Fruit fly (Drosophila melanogaster): ENCODE data around the gene CG15387.

CG15387 gene

dm6 chr2L:2198613-2199432 lies 27.3 kb downstream of the CG15387 start (continued):
- peak; percentile 84 for TF ChIP-seq CG17829 (tag; optimal IDR thresholded peaks at IDR 0.05)
- peak; percentile 9 for TF ChIP-seq MESR4 (GFP tag; optimal IDR thresholded peaks at IDR 0.05)
- TF ChIP-seq CG3163 (GFP tag; optimal IDR thresholded peaks at IDR 0.05) = peak; percentile 51
- TF ChIP-seq hth (optimal IDR thresholded peaks at IDR 0.05) = no peak
- TF ChIP-seq eve (GFP tag; optimal IDR thresholded peaks at IDR 0.05) = peak in 1 of 2 experiments; percentile 94
- TF ChIP-seq gce (GFP tag; IDR thresholded peaks at IDR 0.05) = no peak
- peak; percentile 76 for TF ChIP-seq CG6813 (GFP tag; optimal IDR thresholded peaks at IDR 0.05)
- no peak for TF ChIP-seq CG10959 (GFP tag; IDR thresholded peaks at IDR 0.05)
- peak; percentile 88 for TF ChIP-seq Antp (GFP tag; optimal IDR thresholded peaks at IDR 0.05)
- peak; percentile 60 for TF ChIP-seq CG31365 (tag; optimal IDR thresholded peaks at IDR 0.05)
- TF ChIP-seq CG12769 (tag; optimal IDR thresholded peaks at IDR 0.05) = peak; percentile 96
- peak; percentile 85 for TF ChIP-seq CG5245 (GFP tag; optimal IDR thresholded peaks at IDR 0.05)
- no peak for TF ChIP-seq ken (GFP tag; IDR thresholded peaks at IDR 0.05)
- peak; percentile 32 for TF ChIP-seq CG33557 (GFP tag; optimal IDR thresholded peaks at IDR 0.05)
- no peak for TF ChIP-seq CG4360 (GFP tag; IDR thresholded peaks at IDR 0.05)
- peak; percentile 76 for TF ChIP-seq CG6254 (GFP tag; optimal IDR thresholded peaks at IDR 0.05)
- peak; percentile 76; the same call in 1 of the 3 replicates for TF ChIP-seq CG7357 (GFP tag; IDR thresholded peaks at IDR 0.05)
- TF ChIP-seq MTF-1 (GFP tag; optimal IDR thresholded peaks at IDR 0.05; ENCODE audit: borderline replicate concordance) = peak; percentile 60
- no peak for TF ChIP-seq ato (GFP tag; IDR thresholded peaks at IDR 0.05; ENCODE audit: partially characterized antibody)
- no peak for TF ChIP-seq peb (GFP tag; IDR thresholded peaks at IDR 0.05)
- TF ChIP-seq Max (GFP tag; optimal IDR thresholded peaks at IDR 0.05) = peak; percentile 89
- peak; percentile 86 for TF ChIP-seq CG30431 (GFP tag; optimal IDR thresholded peaks at IDR 0.05)
- no peak for TF ChIP-seq CG3847 (GFP tag; IDR thresholded peaks at IDR 0.05)
- TF ChIP-seq ro (GFP tag; IDR thresholded peaks at IDR 0.05) = no peak
- peak; percentile 70 for TF ChIP-seq CG4707 (GFP tag; optimal IDR thresholded peaks at IDR 0.05)
- TF ChIP-seq CG7987 (GFP tag; optimal IDR thresholded peaks at IDR 0.05) = peak; percentile 31
- no peak for TF ChIP-seq Dbx (GFP tag; IDR thresholded peaks at IDR 0.05)
- no peak for TF ChIP-seq bowl (GFP tag; IDR thresholded peaks at IDR 0.05)
- TF ChIP-seq bcd (GFP tag; optimal IDR thresholded peaks at IDR 0.05) = peak; percentile 86
- TF ChIP-seq HHEX (GFP tag; optimal IDR thresholded peaks at IDR 0.05) = peak; percentile 82
- peak; percentile 78 for TF ChIP-seq Bteb2 (GFP tag; optimal IDR thresholded peaks at IDR 0.05)
- TF ChIP-seq CG8478 (optimal IDR thresholded peaks at IDR 0.05) = peak; percentile 78
- peak; percentile 82 for TF ChIP-seq Spps (tag; optimal IDR thresholded peaks at IDR 0.05)
- peak; percentile 43 for TF ChIP-seq odd (GFP tag; optimal IDR thresholded peaks at IDR 0.05)
- TF ChIP-seq p53 (GFP tag; optimal IDR thresholded peaks at IDR 0.05) = peak; percentile 20
- peak; percentile 57 for TF ChIP-seq Vsx1 (GFP tag; optimal IDR thresholded peaks at IDR 0.05)
- TF ChIP-seq Sox100B (GFP tag; optimal IDR thresholded peaks at IDR 0.05) = peak; percentile 86
- TF ChIP-seq disco-r (GFP tag; optimal IDR thresholded peaks at IDR 0.05) = peak; percentile 59
- no peak for TF ChIP-seq Xrp1 (GFP tag; IDR thresholded peaks at IDR 0.05)
- peak; percentile 74 for TF ChIP-seq tap (tag; optimal IDR thresholded peaks at IDR 0.05)
- no peak for TF ChIP-seq ara (GFP tag; IDR thresholded peaks at IDR 0.05)
- no peak for TF ChIP-seq vnd (GFP tag; IDR thresholded peaks at IDR 0.05; ENCODE audit: partially characterized antibody)
- TF ChIP-seq hkb (optimal IDR thresholded peaks at IDR 0.05) = no peak
- no peak for TF ChIP-seq hkb (GFP tag; IDR thresholded peaks at IDR 0.05)
- TF ChIP-seq cas (GFP tag; IDR thresholded peaks at IDR 0.05) = no peak
- TF ChIP-seq CG2678 (tag; optimal IDR thresholded peaks at IDR 0.05) = peak; percentile 89
- no peak for TF ChIP-seq Ada2b (GFP tag; IDR thresholded peaks at IDR 0.05)
- peak; percentile 86 for TF ChIP-seq CG1602 (GFP tag; optimal IDR thresholded peaks at IDR 0.05)
- TF ChIP-seq CG14965 (GFP tag; optimal IDR thresholded peaks at IDR 0.05; ENCODE audit: borderline replicate concordance) = no peak
- peak; percentile 78 for TF ChIP-seq CrebB (tag; optimal IDR thresholded peaks at IDR 0.05)

All from whole organism, embryonic.